Fruit fly (Drosophila melanogaster) whole organism, embryonic: ENCODE data around the gene AMPdeam.

ENCODE experiments used
- CG17912 ChIP-seq: fragments of 200-800 bp; sonication (Bioruptor generic); optimal IDR thresholded peaks from 2 replicates; lab custom pipeline; 2018; ENCODE audit warnings: missing biosample characterization, mild to moderate bottlenecking, missing genetic modification characterization
- CG30403 ChIP-seq: fragments of 200-800 bp; sonication (Bioruptor generic); optimal IDR thresholded peaks from 3 replicates; lab custom pipeline; 2016; ENCODE audit warnings: missing biosample characterization, missing genetic modification characterization
- cad ChIP-seq: fragments of >200 bp; optimal IDR thresholded peaks from 2 replicates; lab custom pipeline; 2017; ENCODE audit warnings: missing biosample characterization, missing genetic modification characterization
- hbn ChIP-seq: fragments of 200-800 bp; sonication (Bioruptor generic); IDR thresholded peaks from 2 replicates; pipeline ENCODE4 v1.3.6; 2022; ENCODE audit warnings: missing biosample characterization, missing genetic modification characterization; ENCODE audit not compliant: partially characterized antibody
- pan ChIP-seq, 4 experiments: fragments of >200 bp in 3 of 4; fragments of 200-800 bp in 1 of 4; sonication (Bioruptor generic) in 1 of 4; optimal IDR thresholded peaks in 3 of 4; IDR thresholded peaks in 1 of 4; 2 replicates each; pipeline versions ENCODE4 v1.3.6 to Lab custom; 2017 to 2022; ENCODE audit warnings: missing biosample characterization in 2 of 4, missing genetic modification characterization in 2 of 4, mixed read lengths in 1 of 4
- wdn ChIP-seq: fragments of 200-800 bp; sonication (Bioruptor generic); IDR thresholded peaks from 2 replicates; pipeline ENCODE4 v1.3.6; 2022; ENCODE audit warnings: missing biosample characterization, missing genetic modification characterization

dm6 chrX:13889164-13889672 is 43.6 kb upstream of the AMPdeam start:
- TF ChIP-seq wdn (GFP tag; lab: Robert Waterston, UW) (no peak), cad (no peak), CG17912 (GFP tag; lab: Kevin White, UChicago) (no peak), hbn (GFP tag; lab: Robert Waterston, UW) (no peak), pan (optimal IDR thresholded peaks at IDR 0.05; lab: Kevin White, UChicago) (no peak), pan (GFP tag; optimal IDR thresholded peaks at IDR 0.05 in 1 of 2, IDR thresholded peaks at IDR 0.05 in 1 of 2) (no peak), CG30403 (no peak)
